Fruit fly (Drosophila melanogaster) whole organism, pupa: ENCODE data around the gene Mrgn1.

Experiments used
- CG9948 ChIP-seq: fragments of 200-800 bp; sonication (Bioruptor generic); optimal IDR thresholded peaks from 2 replicates; lab custom pipeline; 2018; ENCODE audit warnings: missing biosample characterization, mild to moderate bottlenecking, missing genetic modification characterization, moderate library complexity
- Ets98B ChIP-seq: fragments of 200-800 bp; sonication (Bioruptor generic); IDR thresholded peaks from 2 replicates; pipeline ENCODE4 v1.3.6; 2022; ENCODE audit warnings: missing biosample characterization, missing genetic modification characterization

DNA sequence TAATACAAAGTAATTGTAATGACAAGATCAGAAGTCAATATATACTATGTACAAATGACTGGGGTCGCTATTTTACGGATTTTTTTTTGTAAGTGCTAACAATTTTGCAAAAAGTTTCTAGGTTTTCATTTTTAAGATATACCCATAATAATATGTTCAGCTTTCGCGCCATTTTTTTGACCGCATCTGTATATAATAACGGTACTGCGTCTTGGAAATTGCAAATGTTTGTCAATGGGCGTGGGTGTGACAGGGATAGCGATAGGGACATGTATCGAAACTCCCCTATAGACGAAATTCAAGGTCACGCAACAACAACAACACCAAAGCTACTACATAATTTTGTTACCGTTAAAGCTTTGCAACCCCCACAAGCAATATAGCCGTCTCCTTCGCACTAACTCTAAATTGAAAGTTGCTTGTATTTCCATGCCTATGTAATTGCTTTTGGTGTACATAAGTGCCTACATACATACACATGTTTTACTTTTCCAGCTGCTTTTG is 30.8 kb upstream of the Mrgn1 start:
- TF ChIP-seq CG9948 = no peak
- no peak for TF ChIP-seq Ets98B (GFP tag; lab: Robert Waterston, UW)
